Fruit fly (Drosophila melanogaster) whole organism, wandering third instar larva: Measurements from ENCODE around the gene Art4.

Experiments
- Abd-B ChIP-seq: fragments of >200 bp; optimal IDR thresholded peaks from 2 replicates; lab custom pipeline; 2017; ENCODE audit warnings: missing biosample characterization, missing genetic modification characterization
- Hr78 ChIP-seq: fragments of >200 bp; optimal IDR thresholded peaks from 2 replicates; lab custom pipeline; 2017; ENCODE audit warnings: missing biosample characterization, missing genetic modification characterization
- Sp1 ChIP-seq: fragments of 200-800 bp; sonication (Bioruptor generic); optimal IDR thresholded peaks from 3 replicates; lab custom pipeline; 2019; ENCODE audit warnings: missing biosample characterization, mild to moderate bottlenecking, missing genetic modification characterization, moderate library complexity
- br ChIP-seq: fragments of 200-800 bp; sonication (Bioruptor generic); optimal IDR thresholded peaks from 2 replicates; lab custom pipeline; 2016; ENCODE audit warnings: missing biosample characterization, missing genetic modification characterization
- dl ChIP-seq, 2 experiments: fragments of 175-275, 200-275 bp in 1 of 2; fragments of 200-275 bp in 1 of 2; sonication (Bioruptor generic); optimal IDR thresholded peaks; lab custom pipeline; 2018; ENCODE audit warnings: mild to moderate bottlenecking in 2 of 2, missing biosample characterization in 2 of 2, missing genetic modification characterization in 2 of 2, moderate library complexity in 2 of 2; ENCODE audit not compliant: partially characterized antibody in 2 of 2, insufficient read depth in 1 of 2
- h ChIP-seq: fragments of 200-800 bp; sonication (Bioruptor generic); optimal IDR thresholded peaks from 3 replicates; lab custom pipeline; 2016; ENCODE audit warnings: missing biosample characterization, mild to moderate bottlenecking, missing genetic modification characterization
- lola ChIP-seq: fragments of >200 bp; optimal IDR thresholded peaks from 2 replicates; lab custom pipeline; 2017; ENCODE audit warnings: missing biosample characterization, missing genetic modification characterization
- psq ChIP-seq: fragments of 200-800 bp; sonication (Bioruptor generic); optimal IDR thresholded peaks from 3 replicates; lab custom pipeline; 2017; ENCODE audit warnings: missing biosample characterization, mild to moderate bottlenecking, missing genetic modification characterization, moderate library complexity
- sv ChIP-seq: fragments of 200-800 bp; sonication (Bioruptor generic); optimal IDR thresholded peaks from 3 replicates; lab custom pipeline; 2016; ENCODE audit warnings: missing biosample characterization, missing genetic modification characterization
- usp ChIP-seq: fragments of >200 bp; optimal IDR thresholded peaks from 2 replicates; lab custom pipeline; 2017; ENCODE audit warnings: missing biosample characterization, missing genetic modification characterization

dm6 chr3R:9940565-9941258, 45.1 kb downstream of the Art4 start:
- no peak for TF ChIP-seq sv
- TF ChIP-seq Abd-B (GFP tag; lab: Kevin White, UChicago), result no peak
- peak; percentile 40 for TF ChIP-seq Sp1
- TF ChIP-seq dl (GFP tag; optimal IDR thresholded peaks at IDR 0.05; lab: Kevin White, UChicago; ENCODE audit: insufficient read depth in 1 of 2, partially characterized antibody in 2 of 2), result no peak
- TF ChIP-seq usp (GFP tag; lab: Kevin White, UChicago), result no peak
- peak; percentile 5 for TF ChIP-seq br
- TF ChIP-seq Hr78 (GFP tag; lab: Kevin White, UChicago), result no peak
- no peak for TF ChIP-seq lola (GFP tag; lab: Kevin White, UChicago)
- TF ChIP-seq h (GFP tag; lab: Kevin White, UChicago), result peak; percentile 59
- no peak for TF ChIP-seq psq
